Fruit fly (Drosophila melanogaster): ENCODE data around the gene smp-30.
A peak's percentile ranks its signal among the peaks of the same experiment; 100 is the strongest.

Gene smp-30

DNA sequence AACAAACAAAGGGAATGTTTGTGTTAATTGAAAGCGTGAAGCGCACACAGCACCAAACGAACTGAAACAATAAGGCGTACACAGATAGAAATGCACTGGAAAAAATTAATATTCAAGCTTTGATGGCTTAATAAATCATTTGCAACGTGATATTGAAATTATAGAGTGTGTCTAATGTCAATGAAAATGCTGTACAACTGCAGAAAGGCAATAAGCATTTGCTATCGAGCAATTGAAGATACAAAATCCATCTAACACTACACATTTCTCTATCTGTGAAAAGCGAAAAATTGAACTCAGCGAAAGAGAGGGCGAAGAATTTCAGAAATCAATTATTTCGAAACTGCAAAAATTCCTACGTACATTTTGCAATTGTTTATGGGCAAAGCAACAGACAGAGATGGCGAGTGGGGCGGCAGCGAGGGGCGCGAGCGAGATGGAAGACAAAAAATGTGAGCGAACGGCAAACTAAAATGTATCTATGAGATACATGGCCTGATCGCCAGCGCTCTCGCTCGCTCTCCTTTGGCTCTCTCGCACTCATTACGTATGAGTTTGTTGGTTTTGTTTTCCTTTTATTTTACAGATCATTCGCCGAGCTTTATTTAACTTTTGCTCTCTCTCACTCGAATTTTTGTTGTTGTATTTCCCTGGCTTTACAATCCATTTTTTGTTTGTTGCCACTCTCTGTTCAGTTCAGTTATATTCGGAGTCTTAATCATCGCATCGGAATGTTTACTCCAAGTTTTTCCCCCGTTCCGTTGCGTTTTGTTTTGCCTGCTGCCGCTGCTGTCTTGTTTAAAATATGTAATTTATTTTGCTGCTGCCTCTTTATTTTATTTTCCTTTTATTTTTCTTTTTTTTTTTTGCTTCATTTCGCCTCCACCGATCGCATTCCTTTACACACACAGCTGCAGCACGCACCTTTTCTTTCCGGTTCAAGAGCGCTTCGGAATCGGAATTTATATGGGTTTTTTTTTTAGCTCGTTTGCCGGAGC lies 28.8 kb downstream of the smp-30 start (continued):
- TF ChIP-seq dimm (GFP tag; IDR thresholded peaks at IDR 0.05) (0 out of 2 replicates have a peak, but pooled peaks have one; percentile 26), Ada2b (GFP tag; IDR thresholded peaks at IDR 0.05) (peak; percentile 69), CG17912 (GFP tag; optimal IDR thresholded peaks at IDR 0.05) (no peak), crol (GFP tag; IDR thresholded peaks at IDR 0.05) (peak; percentile 6; the same call in 1 of the 2 replicates), al (GFP tag; IDR thresholded peaks at IDR 0.05) (peak; percentile 51; the same call in 1 of the 2 replicates), CG3847 (GFP tag; IDR thresholded peaks at IDR 0.05) (peak; percentile 27; the same call in 1 of the 2 replicates), CG8944 (GFP tag; optimal IDR thresholded peaks at IDR 0.05) (peak; percentile 57), Atf6 (GFP tag; IDR thresholded peaks at IDR 0.05) (peak; percentile 73; the same call in 1 of the 2 replicates), CG2202 (tag; optimal IDR thresholded peaks at IDR 0.05) (peak; percentile 32), vnd (GFP tag; IDR thresholded peaks at IDR 0.05; ENCODE audit: partially characterized antibody) (no peak), Elba2 (GFP tag; optimal IDR thresholded peaks at IDR 0.05) (peak; percentile 44), oc (tag; optimal IDR thresholded peaks at IDR 0.05) (no peak), tin (GFP tag; optimal IDR thresholded peaks at IDR 0.05) (peak; percentile 54), CG4404 (GFP tag; IDR thresholded peaks at IDR 0.05) (peak; percentile 32; the same call in 1 of the 2 replicates), mirr (GFP tag; optimal IDR thresholded peaks at IDR 0.05) (peak; percentile 7), CG43689 (GFP tag; IDR thresholded peaks at IDR 0.05) (no peak), CG13775 (GFP tag; optimal IDR thresholded peaks at IDR 0.05) (peak; percentile 61), Bdp1 (GFP tag; optimal IDR thresholded peaks at IDR 0.05) (peak; percentile 56), Ets65A (GFP tag) (peak; percentile 73), CG2678 (tag; optimal IDR thresholded peaks at IDR 0.05) (peak; percentile 78), CG4328 (GFP tag; optimal IDR thresholded peaks at IDR 0.05) (no peak), CG11504 (tag; optimal IDR thresholded peaks at IDR 0.05) (peak; percentile 82), CG7963 (GFP tag; IDR thresholded peaks at IDR 0.05; ENCODE audit: partially characterized antibody) (no peak), CG4707 (GFP tag; optimal IDR thresholded peaks at IDR 0.05) (no peak), Blimp-1 (GFP tag; optimal IDR thresholded peaks at IDR 0.05) (peak; percentile 61), CG7745 (tag; optimal IDR thresholded peaks at IDR 0.05) (no peak), CG1233 (GFP tag; optimal IDR thresholded peaks at IDR 0.05) (peak; percentile 55), CG6683 (GFP tag; optimal IDR thresholded peaks at IDR 0.05) (no peak), CTCF (GFP tag; optimal IDR thresholded peaks at IDR 0.05) (peak; percentile 8), Adf1 (GFP tag; IDR thresholded peaks at IDR 0.05) (no peak; the same call in 1 of the 2 replicates), lilli (GFP tag; optimal IDR thresholded peaks at IDR 0.05) (peak; percentile 68), Drgx (GFP tag; IDR thresholded peaks at IDR 0.05) (peak; percentile 74), Deaf1 (tag; optimal IDR thresholded peaks at IDR 0.05) (peak; percentile 12), exex (tag; optimal IDR thresholded peaks at IDR 0.05) (no peak), CG6854 (GFP tag; optimal IDR thresholded peaks at IDR 0.05) (no peak), CG2199 (GFP tag; IDR thresholded peaks at IDR 0.05) (peak; percentile 27; the same call in 1 of the 3 replicates), CG11696 (GFP tag; IDR thresholded peaks at IDR 0.05) (0 out of 2 replicates have a peak, but pooled peaks have one; percentile 50), HHEX (GFP tag; optimal IDR thresholded peaks at IDR 0.05) (peak; percentile 66), BtbVII (GFP tag; optimal IDR thresholded peaks at IDR 0.05) (peak; percentile 68), CG7271 (tag; optimal IDR thresholded peaks at IDR 0.05) (no peak), tx (GFP tag; optimal IDR thresholded peaks at IDR 0.05) (peak; percentile 58), tna (GFP tag; IDR thresholded peaks at IDR 0.05; ENCODE audit: partially characterized antibody) (no peak), vvl (GFP tag; IDR thresholded peaks at IDR 0.05) (peak; percentile 78), vfl (GFP tag; optimal IDR thresholded peaks at IDR 0.05) (no peak), croc (GFP tag; conservative IDR thresholded peaks at IDR 0.05) (no peak; the same call in 2 of the 3 replicates), CG30431 (GFP tag; optimal IDR thresholded peaks at IDR 0.05) (peak; percentile 36), Dbx (GFP tag; IDR thresholded peaks at IDR 0.05) (peak; percentile 45; the same call in 1 of the 3 replicates), CG7556 (GFP tag; optimal IDR thresholded peaks at IDR 0.05) (peak; percentile 68)

Measured in whole organism, embryonic.